Fruit fly (Drosophila melanogaster) S2 (cell line): ENCODE data around the gene CG4194.

Experiments
- CG8478 ChIP-seq: fragments of >200 bp; optimal IDR thresholded peaks from 2 replicates; lab custom pipeline; 2018
- CTCF ChIP-seq, 2 experiments: fragments of >200 bp; optimal IDR thresholded peaks; 2 replicates each; lab custom pipeline; 2018

- TF ChIP-seq CG8478 (lab: Kevin White, UChicago) (no peak), CTCF (optimal IDR thresholded peaks at IDR 0.05; lab: Kevin White, UChicago) (no peak)
Measured at dm6 chrX:2089812-2090211, 21.4 kb downstream of the CG4194 start.
